Fruit fly (Drosophila melanogaster) whole organism, embryonic: ENCODE measurements around the gene CG42699.

Source experiments
- BtbVII ChIP-seq: fragments of 200-800 bp; sonication (Bioruptor generic); optimal IDR thresholded peaks from 3 replicates; lab custom pipeline; 2017; ENCODE audit warnings: missing biosample characterization, mild to moderate bottlenecking, missing genetic modification characterization
- CG10321 ChIP-seq: fragments of 200-800 bp; sonication (Bioruptor generic); IDR thresholded peaks from 2 replicates; pipeline ENCODE4 v1.3.6; 2022; ENCODE audit warnings: missing biosample characterization, missing genetic modification characterization
- CG11093 ChIP-seq: fragments of 200-800 bp; sonication (Bioruptor generic); IDR thresholded peaks from 3 replicates; pipeline ENCODE4 v1.3.6; 2022; ENCODE audit warnings: missing biosample characterization, missing genetic modification characterization
- CG12299 ChIP-seq: fragments of 200-800 bp; sonication (Bioruptor generic); optimal IDR thresholded peaks from 2 replicates; lab custom pipeline; 2018; ENCODE audit warnings: missing biosample characterization, mild to moderate bottlenecking, missing genetic modification characterization
- CG12391 ChIP-seq: fragments of 200-800 bp; sonication (Bioruptor generic); optimal IDR thresholded peaks from 3 replicates; lab custom pipeline; 2018; ENCODE audit warnings: missing biosample characterization, mild to moderate bottlenecking, missing genetic modification characterization, moderate library complexity
- CG13424 ChIP-seq: fragments of 200-800 bp; sonication (Bioruptor generic); optimal IDR thresholded peaks from 2 replicates; lab custom pipeline; 2019; ENCODE audit warnings: missing biosample characterization, mild to moderate bottlenecking, missing genetic modification characterization, moderate library complexity
- CG15073 ChIP-seq: fragments of 200-800 bp; sonication (Bioruptor generic); optimal IDR thresholded peaks from 2 replicates; lab custom pipeline; 2016; ENCODE audit warnings: missing biosample characterization, missing genetic modification characterization
- CG1603 ChIP-seq: fragments of 200-800 bp; sonication (Bioruptor generic); optimal IDR thresholded peaks from 2 replicates; lab custom pipeline; 2019; ENCODE audit warnings: missing biosample characterization, mild to moderate bottlenecking, missing genetic modification characterization, moderate library complexity
- CG17612 ChIP-seq: fragments of 200-800 bp; sonication (Bioruptor generic); IDR thresholded peaks from 2 replicates; pipeline ENCODE4 v1.3.6; 2022; ENCODE audit warnings: missing biosample characterization, missing genetic modification characterization
- CG17802 ChIP-seq: fragments of 200-800 bp; sonication (Bioruptor generic); optimal IDR thresholded peaks from 2 replicates; lab custom pipeline; 2018; ENCODE audit warnings: missing biosample characterization, mild to moderate bottlenecking, missing genetic modification characterization, moderate library complexity
- CG2129 ChIP-seq: fragments of 200-800 bp; sonication (Bioruptor generic); IDR thresholded peaks from 2 replicates; pipeline ENCODE4 v1.3.6; 2022; ENCODE audit warnings: missing biosample characterization, missing genetic modification characterization; ENCODE audit not compliant: partially characterized antibody
- CG31224 ChIP-seq: fragments of 200-800 bp; sonication (Bioruptor generic); IDR thresholded peaks from 2 replicates; pipeline ENCODE4 v1.3.6; 2022; ENCODE audit warnings: missing biosample characterization, missing genetic modification characterization
- CG31441 ChIP-seq: fragments of 200-800 bp; sonication (Bioruptor generic); IDR thresholded peaks from 2 replicates; pipeline ENCODE4 v1.3.6; 2022; ENCODE audit warnings: missing biosample characterization, missing genetic modification characterization
- CG32767 ChIP-seq: fragments of 200-800 bp; sonication (Bioruptor generic); IDR thresholded peaks from 2 replicates; pipeline ENCODE4 v1.3.6; 2022; ENCODE audit warnings: missing biosample characterization, missing genetic modification characterization
- CG33213 ChIP-seq: fragments of 200-800 bp; sonication (Bioruptor generic); optimal IDR thresholded peaks from 3 replicates; lab custom pipeline; 2016; ENCODE audit warnings: missing biosample characterization, missing genetic modification characterization
- CG4360 ChIP-seq: fragments of 200-800 bp; sonication (Bioruptor generic); IDR thresholded peaks from 2 replicates; pipeline ENCODE4 v1.3.6; 2022; ENCODE audit warnings: missing biosample characterization, missing genetic modification characterization
- CG6254 ChIP-seq: fragments of 200-800 bp; sonication (Bioruptor generic); optimal IDR thresholded peaks from 3 replicates; lab custom pipeline; 2017; ENCODE audit warnings: mild to moderate bottlenecking, missing biosample characterization, missing genetic modification reagents, missing genetic modification characterization
- CG7271 ChIP-seq: fragments of 200-800 bp; sonication (Bioruptor generic); optimal IDR thresholded peaks from 2 replicates; lab custom pipeline; 2018; ENCODE audit warnings: missing biosample characterization, mild to moderate bottlenecking, missing genetic modification characterization, moderate library complexity
- CTCF ChIP-seq: fragments of 200-800 bp; sonication (Bioruptor generic); optimal IDR thresholded peaks from 2 replicates; lab custom pipeline; 2017; ENCODE audit warnings: missing biosample characterization, mild to moderate bottlenecking, missing genetic modification characterization, moderate library complexity
- Camta ChIP-seq: fragments of 200-800 bp; sonication (Bioruptor generic); optimal IDR thresholded peaks from 2 replicates; lab custom pipeline; 2016; ENCODE audit warnings: missing biosample characterization, missing genetic modification characterization
- D ChIP-seq, 2 experiments: fragments of 200-800 bp in 1 of 2; fragments of >200 bp in 1 of 2; sonication (Bioruptor generic) in 1 of 2; optimal IDR thresholded peaks; 2 replicates in 1 of 2; 3 replicates in 1 of 2; lab custom pipeline; 2017; ENCODE audit warnings: mild to moderate bottlenecking in 1 of 2, missing biosample characterization in 1 of 2, missing genetic modification characterization in 1 of 2, missing genetic modification reagents in 1 of 2
- D19B ChIP-seq: fragments of 200-800 bp; sonication (Bioruptor generic); optimal IDR thresholded peaks from 2 replicates; lab custom pipeline; 2017; ENCODE audit warnings: missing biosample characterization, mild to moderate bottlenecking, missing genetic modification characterization
- Dip3 ChIP-seq: fragments of 200-800 bp; sonication (Bioruptor generic); optimal IDR thresholded peaks from 3 replicates; lab custom pipeline; 2016; ENCODE audit warnings: missing biosample characterization, missing genetic modification characterization
- Eip74EF ChIP-seq, 2 experiments: fragments of 200-800 bp in 1 of 2; fragments of >200 bp in 1 of 2; sonication (Bioruptor generic) in 1 of 2; optimal IDR thresholded peaks; 2 replicates each; lab custom pipeline; 2017 to 2019; ENCODE audit warnings: missing biosample characterization in 2 of 2, missing genetic modification characterization in 2 of 2, mild to moderate bottlenecking in 1 of 2, moderate library complexity in 1 of 2
- Gug ChIP-seq: fragments of 200-800 bp; sonication (Bioruptor generic); IDR thresholded peaks from 4 replicates; pipeline ENCODE4 v1.3.6; 2022; ENCODE audit warnings: missing biosample characterization, missing genetic modification characterization
- Hr3 ChIP-seq: fragments of 200-800 bp; sonication (Bioruptor generic); optimal IDR thresholded peaks from 3 replicates; lab custom pipeline; 2016; ENCODE audit warnings: missing biosample characterization, missing genetic modification characterization
- Hr78 ChIP-seq, 2 experiments: fragments of 200-800 bp in 1 of 2; fragments of >200 bp in 1 of 2; sonication (Bioruptor generic) in 1 of 2; optimal IDR thresholded peaks; 2 replicates each; lab custom pipeline; 2017 to 2019; ENCODE audit warnings: missing biosample characterization in 2 of 2, missing genetic modification characterization in 2 of 2, mild to moderate bottlenecking in 1 of 2, moderate library complexity in 1 of 2
- Meics ChIP-seq: fragments of 200-800 bp; sonication (Bioruptor generic); optimal IDR thresholded peaks from 2 replicates; lab custom pipeline; 2017; ENCODE audit warnings: missing biosample characterization, mild to moderate bottlenecking, missing genetic modification characterization
- NFAT ChIP-seq: fragments of 200-800 bp; sonication (Bioruptor generic); IDR thresholded peaks from 2 replicates; pipeline ENCODE4 v1.3.6; 2022; ENCODE audit warnings: missing biosample characterization, missing genetic modification characterization
- Nf-YC ChIP-seq: fragments of 200-800 bp; optimal IDR thresholded peaks from 3 replicates; lab custom pipeline; 2019; ENCODE audit warnings: missing biosample characterization, mild to moderate bottlenecking, missing genetic modification characterization, moderate library complexity
- Oli ChIP-seq: fragments of 200-800 bp; sonication (Bioruptor generic); optimal IDR thresholded peaks from 2 replicates; lab custom pipeline; 2018; ENCODE audit warnings: missing biosample characterization, mild to moderate bottlenecking, missing genetic modification characterization, moderate library complexity
- Optix ChIP-seq: fragments of 200-800 bp; sonication (Bioruptor generic); IDR thresholded peaks from 3 replicates; pipeline ENCODE4 v1.3.6; 2022; ENCODE audit warnings: missing biosample characterization, missing genetic modification characterization
- Sry-β ChIP-seq: fragments of 200-800 bp; sonication (Bioruptor generic); optimal IDR thresholded peaks from 2 replicates; lab custom pipeline; 2018; ENCODE audit warnings: missing biosample characterization, mild to moderate bottlenecking, missing genetic modification characterization, moderate library complexity
- Tbp ChIP-seq: fragments of >200 bp; optimal IDR thresholded peaks from 2 replicates; lab custom pipeline; 2018; ENCODE audit warnings: missing biosample characterization, missing genetic modification characterization
- Xbp1 ChIP-seq: fragments of 200-800 bp; sonication (Bioruptor generic); optimal IDR thresholded peaks from 3 replicates; lab custom pipeline; 2016; ENCODE audit warnings: missing biosample characterization, mild to moderate bottlenecking, missing genetic modification characterization
- crp ChIP-seq, 2 experiments: fragments of 200-800 bp; sonication (Bioruptor generic); optimal IDR thresholded peaks; 2 replicates in 1 of 2; 3 replicates in 1 of 2; lab custom pipeline; 2017; ENCODE audit warnings: missing biosample characterization in 2 of 2, missing genetic modification characterization in 2 of 2, mild to moderate bottlenecking in 1 of 2, moderate library complexity in 1 of 2
- cwo ChIP-seq: fragments of 200-800 bp; sonication (Bioruptor generic); optimal IDR thresholded peaks from 3 replicates; lab custom pipeline; 2017; ENCODE audit warnings: missing biosample characterization, missing genetic modification characterization, mild to moderate bottlenecking, moderate library complexity, missing genetic modification reagents
- exex ChIP-seq: fragments of 200-800 bp; sonication (Bioruptor generic); optimal IDR thresholded peaks from 4 replicates; lab custom pipeline; 2018; ENCODE audit warnings: missing biosample characterization, mild to moderate bottlenecking, missing genetic modification characterization, moderate library complexity
- fd102C ChIP-seq: fragments of 200-800 bp; sonication (Bioruptor generic); optimal IDR thresholded peaks from 2 replicates; lab custom pipeline; 2018; ENCODE audit warnings: missing biosample characterization, mild to moderate bottlenecking, missing genetic modification characterization, moderate library complexity
- odd ChIP-seq: fragments of 200-800 bp; sonication (Bioruptor generic); optimal IDR thresholded peaks from 2 replicates; lab custom pipeline; 2017; ENCODE audit warnings: missing biosample characterization, mild to moderate bottlenecking, missing genetic modification characterization
- prd ChIP-seq, 3 experiments: fragments of >200 bp in 2 of 3; fragments of 200-800 bp in 1 of 3; sonication (Bioruptor generic) in 1 of 3; optimal IDR thresholded peaks in 2 of 3; IDR thresholded peaks in 1 of 3; 2 replicates in 2 of 3; 3 replicates in 1 of 3; pipeline versions ENCODE4 v1.3.6 to Lab custom; 2017 to 2022; ENCODE audit warnings: missing biosample characterization in 1 of 3, missing genetic modification characterization in 1 of 3
- salm ChIP-seq: fragments of 200-800 bp; sonication (Bioruptor generic); optimal IDR thresholded peaks from 2 replicates; lab custom pipeline; 2018; ENCODE audit warnings: missing biosample characterization, mild to moderate bottlenecking, missing genetic modification characterization
- sim ChIP-seq: fragments of 200-800 bp; sonication (Bioruptor generic); IDR thresholded peaks from 2 replicates; pipeline ENCODE4 v1.3.6; 2022; ENCODE audit warnings: missing biosample characterization, missing genetic modification characterization
- ssp ChIP-seq: fragments of 200-800 bp; sonication (Bioruptor generic); IDR thresholded peaks from 2 replicates; pipeline ENCODE4 v1.3.6; 2022; ENCODE audit warnings: missing biosample characterization, missing genetic modification characterization
- vfl ChIP-seq: fragments of 200-800 bp; sonication (Bioruptor generic); optimal IDR thresholded peaks from 2 replicates; lab custom pipeline; 2016; ENCODE audit warnings: missing biosample characterization, missing genetic modification characterization
- zfh2 ChIP-seq: fragments of 200-800 bp; sonication (Bioruptor generic); optimal IDR thresholded peaks from 2 replicates; lab custom pipeline; 2016; ENCODE audit warnings: missing biosample characterization, missing genetic modification characterization

CG42699 gene

dm6 chrX:5745840-5746815 is 18.2 kb upstream of the CG42699 start (continued):
- TF ChIP-seq CG13424 (tag; lab: Kevin White, UChicago) = peak; percentile 82
- TF ChIP-seq CG12391 (tag; lab: Kevin White, UChicago) = peak; percentile 71
- peak; percentile 56 for TF ChIP-seq CG31224 (GFP tag; lab: Robert Waterston, UW)
- peak; percentile 80 for TF ChIP-seq Dip3 (GFP tag; lab: Kevin White, UChicago)
- no peak for TF ChIP-seq CG32767 (GFP tag; lab: Robert Waterston, UW)
- peak; percentile 60 for TF ChIP-seq CG12299 (tag; lab: Kevin White, UChicago)
- TF ChIP-seq exex (tag; lab: Kevin White, UChicago) = peak; percentile 48
- TF ChIP-seq Xbp1 = peak; percentile 74
- TF ChIP-seq CTCF (GFP tag; lab: Kevin White, UChicago) = no peak
- TF ChIP-seq Camta (GFP tag; lab: Kevin White, UChicago) = peak; percentile 39
- no peak for TF ChIP-seq Tbp (GFP tag; lab: Kevin White, UChicago)
- peak; percentile 69 for TF ChIP-seq Gug
- no peak for TF ChIP-seq CG2129 (GFP tag; lab: Robert Waterston, UW)
- TF ChIP-seq CG1603 (tag; lab: Kevin White, UChicago) = peak; percentile 86
- peak; percentile 72 for TF ChIP-seq Oli (tag; lab: Kevin White, UChicago)
- peak; percentile 0 for TF ChIP-seq CG6254 (GFP tag; lab: Kevin White, UChicago)
- TF ChIP-seq CG17612 (GFP tag; lab: Robert Waterston, UW) = peak; percentile 42; the same call in 1 of the 2 replicates
- TF ChIP-seq Eip74EF (GFP tag; optimal IDR thresholded peaks at IDR 0.05; lab: Kevin White, UChicago) = peak in 1 of 2 experiments; percentile 53
- no peak for TF ChIP-seq D (optimal IDR thresholded peaks at IDR 0.05; lab: Kevin White, UChicago)
- TF ChIP-seq D (GFP tag; optimal IDR thresholded peaks at IDR 0.05; lab: Kevin White, UChicago) = peak; percentile 70
- TF ChIP-seq salm (tag; lab: Kevin White, UChicago) = peak; percentile 43
- TF ChIP-seq Nf-YC (tag; lab: Kevin White, UChicago) = peak; percentile 68
- TF ChIP-seq fd102C (GFP tag; lab: Kevin White, UChicago) = no peak
- peak; percentile 56; the same call in 1 of the 2 replicates for TF ChIP-seq CG10321 (GFP tag; lab: Robert Waterston, UW)
- no peak for TF ChIP-seq prd (optimal IDR thresholded peaks at IDR 0.05; lab: Kevin White, UChicago)
- TF ChIP-seq prd (GFP tag; IDR thresholded peaks at IDR 0.05; lab: Robert Waterston, UW) = peak; percentile 79
- TF ChIP-seq CG4360 (GFP tag; lab: Robert Waterston, UW) = peak; percentile 52
- no peak for TF ChIP-seq CG7271 (tag; lab: Kevin White, UChicago)
- TF ChIP-seq sim (GFP tag; lab: Robert Waterston, UW) = 0 out of 2 replicates have a peak, but pooled peaks have one; percentile 22
- TF ChIP-seq BtbVII (GFP tag; lab: Kevin White, UChicago) = peak; percentile 61
- peak; percentile 60; the same call in 1 of the 2 replicates for TF ChIP-seq CG31441 (GFP tag; lab: Robert Waterston, UW)
- peak; percentile 58 for TF ChIP-seq odd (GFP tag; lab: Kevin White, UChicago)
- peak; percentile 67; the same call in 2 of the 3 replicates for TF ChIP-seq CG11093 (GFP tag; lab: Robert Waterston, UW)
- TF ChIP-seq D19B (GFP tag; lab: Kevin White, UChicago) = peak; percentile 58
- no peak for TF ChIP-seq Sry-β (GFP tag; lab: Kevin White, UChicago)
- no peak for TF ChIP-seq crp (GFP tag; optimal IDR thresholded peaks at IDR 0.05; lab: Kevin White, UChicago)
- peak; percentile 73 for TF ChIP-seq Optix (GFP tag; lab: Robert Waterston, UW)
- TF ChIP-seq CG15073 (GFP tag; lab: Kevin White, UChicago) = peak; percentile 7
- TF ChIP-seq vfl (GFP tag; lab: Kevin White, UChicago) = peak; percentile 52
- TF ChIP-seq Hr78 (GFP tag; optimal IDR thresholded peaks at IDR 0.05; lab: Kevin White, UChicago) = peak in 1 of 2 experiments; percentile 30
- TF ChIP-seq NFAT (GFP tag; lab: Robert Waterston, UW) = peak; percentile 83
- TF ChIP-seq CG17802 (tag; lab: Kevin White, UChicago) = peak; percentile 60
- peak; percentile 34 for TF ChIP-seq Hr3 (GFP tag; lab: Kevin White, UChicago)
- peak; percentile 73 for TF ChIP-seq Meics (GFP tag; lab: Kevin White, UChicago)
- TF ChIP-seq CG33213 (GFP tag; lab: Kevin White, UChicago) = peak; percentile 11
- peak; percentile 64 for TF ChIP-seq cwo
- TF ChIP-seq ssp = peak; percentile 64
- peak; percentile 64 for TF ChIP-seq zfh2
